Fruit fly (Drosophila melanogaster) whole organism, embryonic: Measurements from ENCODE around the gene CCDC53.

Source experiments
- Atf6 ChIP-seq: fragments of 200-800 bp; sonication (Bioruptor generic); IDR thresholded peaks from 2 replicates; pipeline ENCODE4 v1.3.6; 2022; ENCODE audit warnings: missing biosample characterization, missing genetic modification characterization
- B-H2 ChIP-seq: fragments of 200-800 bp; sonication (Bioruptor generic); optimal IDR thresholded peaks from 2 replicates; lab custom pipeline; 2018; ENCODE audit warnings: missing biosample characterization, mild to moderate bottlenecking, missing genetic modification characterization
- Bdp1 ChIP-seq: fragments of 200-800 bp; sonication (Bioruptor generic); optimal IDR thresholded peaks from 3 replicates; lab custom pipeline; 2016; ENCODE audit warnings: missing biosample characterization, missing genetic modification characterization
- CG10209 ChIP-seq: fragments of 200-800 bp; sonication (Bioruptor generic); optimal IDR thresholded peaks from 3 replicates; lab custom pipeline; 2017; ENCODE audit warnings: missing biosample characterization, mild to moderate bottlenecking, missing genetic modification characterization, missing genetic modification reagents
- CG10543 ChIP-seq: fragments of 200-800 bp; sonication (Bioruptor generic); optimal IDR thresholded peaks from 3 replicates; lab custom pipeline; 2017; ENCODE audit warnings: missing biosample characterization, mild to moderate bottlenecking, missing genetic modification characterization, moderate library complexity
- CG10959 ChIP-seq: fragments of 200-800 bp; sonication (Bioruptor generic); IDR thresholded peaks from 2 replicates; pipeline ENCODE4 v1.3.6; 2022; ENCODE audit warnings: missing biosample characterization, missing genetic modification characterization
- CG11398 ChIP-seq: fragments of 200-800 bp; sonication (Bioruptor generic); optimal IDR thresholded peaks from 2 replicates; lab custom pipeline; 2016; ENCODE audit warnings: missing biosample characterization, missing genetic modification characterization
- CG13287 ChIP-seq: fragments of 200-800 bp; sonication (Bioruptor generic); IDR thresholded peaks from 2 replicates; pipeline ENCODE4 v1.3.6; 2022; ENCODE audit warnings: missing biosample characterization, missing genetic modification characterization; ENCODE audit not compliant: partially characterized antibody
- CG14014 ChIP-seq: fragments of 200-800 bp; sonication (Bioruptor generic); IDR thresholded peaks from 2 replicates; pipeline ENCODE4 v1.3.6; 2022; ENCODE audit warnings: missing biosample characterization, missing genetic modification characterization
- CG17568 ChIP-seq: fragments of 200-800 bp; sonication (Bioruptor generic); optimal IDR thresholded peaks from 2 replicates; lab custom pipeline; 2018; ENCODE audit warnings: missing biosample characterization, mild to moderate bottlenecking, missing genetic modification characterization, moderate library complexity
- CG17802 ChIP-seq: fragments of 200-800 bp; sonication (Bioruptor generic); optimal IDR thresholded peaks from 2 replicates; lab custom pipeline; 2018; ENCODE audit warnings: missing biosample characterization, mild to moderate bottlenecking, missing genetic modification characterization, moderate library complexity
- CG18764 ChIP-seq: fragments of 200-800 bp; sonication (Bioruptor generic); optimal IDR thresholded peaks from 3 replicates; lab custom pipeline; 2016; ENCODE audit warnings: missing biosample characterization, missing genetic modification characterization
- CG2120 ChIP-seq: fragments of 200-800 bp; sonication (Bioruptor generic); optimal IDR thresholded peaks from 3 replicates; lab custom pipeline; 2016; ENCODE audit warnings: missing biosample characterization, missing genetic modification characterization
- CG2875 ChIP-seq: fragments of 200-800 bp; sonication (Bioruptor generic); optimal IDR thresholded peaks from 2 replicates; lab custom pipeline; 2017; ENCODE audit warnings: missing biosample characterization, mild to moderate bottlenecking, missing genetic modification characterization, missing genetic modification reagents
- CG4854 ChIP-seq: fragments of 200-800 bp; sonication (Bioruptor generic); optimal IDR thresholded peaks from 2 replicates; lab custom pipeline; 2016; ENCODE audit warnings: missing biosample characterization, missing genetic modification characterization, inconsistent platforms
- CG5245 ChIP-seq: fragments of 200-800 bp; sonication (Bioruptor generic); optimal IDR thresholded peaks from 3 replicates; lab custom pipeline; 2016; ENCODE audit warnings: missing biosample characterization, missing genetic modification characterization
- CG6175 ChIP-seq: fragments of 200-800 bp; sonication (Bioruptor generic); IDR thresholded peaks from 3 replicates; pipeline ENCODE4 v1.3.6; 2022; ENCODE audit warnings: missing biosample characterization, missing genetic modification characterization
- CG6254 ChIP-seq: fragments of 200-800 bp; sonication (Bioruptor generic); optimal IDR thresholded peaks from 3 replicates; lab custom pipeline; 2017; ENCODE audit warnings: mild to moderate bottlenecking, missing biosample characterization, missing genetic modification reagents, missing genetic modification characterization
- CG6654 ChIP-seq: fragments of 200-800 bp; sonication (Bioruptor generic); optimal IDR thresholded peaks from 2 replicates; lab custom pipeline; 2017; ENCODE audit warnings: missing biosample characterization, mild to moderate bottlenecking, missing genetic modification characterization
- CG6791 ChIP-seq: fragments of 200-800 bp; sonication (Bioruptor generic); IDR thresholded peaks from 3 replicates; pipeline ENCODE4 v1.3.6; 2022; ENCODE audit warnings: missing biosample characterization, missing genetic modification characterization; ENCODE audit not compliant: partially characterized antibody
- CG6854 ChIP-seq: fragments of 200-800 bp; sonication (Bioruptor generic); optimal IDR thresholded peaks from 3 replicates; lab custom pipeline; 2017; ENCODE audit warnings: missing biosample characterization, mild to moderate bottlenecking, missing genetic modification characterization
- CG8924 ChIP-seq: fragments of 200-800 bp; optimal IDR thresholded peaks from 3 replicates; lab custom pipeline; 2019; ENCODE audit warnings: missing biosample characterization, mild to moderate bottlenecking, missing genetic modification characterization, moderate library complexity
- CG9437 ChIP-seq: fragments of 200-800 bp; sonication (Bioruptor generic); optimal IDR thresholded peaks from 2 replicates; lab custom pipeline; 2018; ENCODE audit warnings: missing biosample characterization, mild to moderate bottlenecking, missing genetic modification characterization
- CG9609 ChIP-seq: fragments of 200-800 bp; sonication (Bioruptor generic); optimal IDR thresholded peaks from 3 replicates; lab custom pipeline; 2016; ENCODE audit warnings: missing biosample characterization, missing genetic modification characterization
- CTCF ChIP-seq: fragments of 200-800 bp; sonication (Bioruptor generic); optimal IDR thresholded peaks from 2 replicates; lab custom pipeline; 2017; ENCODE audit warnings: missing biosample characterization, mild to moderate bottlenecking, missing genetic modification characterization, moderate library complexity
- CrebB ChIP-seq: fragments of 200-800 bp; sonication (Bioruptor generic); optimal IDR thresholded peaks from 3 replicates; lab custom pipeline; 2018; ENCODE audit warnings: missing biosample characterization, mild to moderate bottlenecking, missing genetic modification characterization
- H2.0 ChIP-seq: fragments of 200-800 bp; sonication (Bioruptor generic); IDR thresholded peaks from 2 replicates; pipeline ENCODE4 v1.3.6; 2022; ENCODE audit warnings: missing biosample characterization, missing genetic modification characterization
- HLHmδ ChIP-seq: fragments of 200-800 bp; sonication (Bioruptor generic); optimal IDR thresholded peaks from 2 replicates; lab custom pipeline; 2018; ENCODE audit warnings: missing biosample characterization, mild to moderate bottlenecking, missing genetic modification characterization, moderate library complexity
- Oli ChIP-seq: fragments of 200-800 bp; sonication (Bioruptor generic); optimal IDR thresholded peaks from 2 replicates; lab custom pipeline; 2018; ENCODE audit warnings: missing biosample characterization, mild to moderate bottlenecking, missing genetic modification characterization, moderate library complexity
- Poxn ChIP-seq: fragments of 200-800 bp; sonication (Bioruptor generic); IDR thresholded peaks from 2 replicates; pipeline ENCODE4 v1.3.6; 2022; ENCODE audit warnings: missing biosample characterization, missing genetic modification characterization
- Ravus ChIP-seq: fragments of 200-800 bp; sonication (Bioruptor generic); IDR thresholded peaks from 2 replicates; pipeline ENCODE4 v1.3.6; 2022; ENCODE audit warnings: missing biosample characterization, missing genetic modification characterization
- Trl ChIP-seq, 3 experiments: fragments of >200 bp in 2 of 3; fragments of 200-800 bp in 1 of 3; sonication (Bioruptor generic) in 1 of 3; optimal IDR thresholded peaks; 2 replicates in 1 of 3; 3 replicates in 2 of 3; lab custom pipeline; 2016 to 2017; ENCODE audit warnings: missing biosample characterization in 1 of 3, missing genetic modification characterization in 1 of 3
- YL-1 ChIP-seq: fragments of 200-800 bp; sonication (Bioruptor generic); optimal IDR thresholded peaks from 3 replicates; lab custom pipeline; 2017; ENCODE audit warnings: missing biosample characterization, mild to moderate bottlenecking, missing genetic modification characterization
- al ChIP-seq: fragments of 200-800 bp; sonication (Bioruptor generic); IDR thresholded peaks from 2 replicates; pipeline ENCODE4 v1.3.6; 2022; ENCODE audit warnings: missing biosample characterization, missing genetic modification characterization
- ara ChIP-seq: fragments of 200-800 bp; sonication (Bioruptor generic); IDR thresholded peaks from 2 replicates; pipeline ENCODE4 v1.3.6; 2022; ENCODE audit warnings: missing biosample characterization, missing genetic modification characterization
- bbx ChIP-seq: fragments of 200-800 bp; sonication (Bioruptor generic); IDR thresholded peaks from 2 replicates; pipeline ENCODE4 v1.3.6; 2022; ENCODE audit warnings: missing biosample characterization, missing genetic modification characterization; ENCODE audit not compliant: partially characterized antibody
- cato ChIP-seq: fragments of 200-800 bp; sonication (Bioruptor generic); optimal IDR thresholded peaks from 2 replicates; lab custom pipeline; 2016; ENCODE audit warnings: missing biosample characterization, missing genetic modification characterization, borderline replicate concordance
- dimm ChIP-seq: fragments of 200-800 bp; sonication (Bioruptor generic); IDR thresholded peaks from 2 replicates; pipeline ENCODE4 v1.3.6; 2022; ENCODE audit warnings: missing biosample characterization, missing genetic modification characterization
- emc ChIP-seq: fragments of 200-800 bp; sonication (Bioruptor generic); optimal IDR thresholded peaks from 2 replicates; lab custom pipeline; 2016; ENCODE audit warnings: missing biosample characterization, missing genetic modification characterization
- eve ChIP-seq, 2 experiments: fragments of >200 bp; optimal IDR thresholded peaks; 2 replicates each; lab custom pipeline; 2017; ENCODE audit warnings: missing biosample characterization in 2 of 2, missing genetic modification characterization in 2 of 2
- ewg ChIP-seq: fragments of 200-800 bp; sonication (Bioruptor generic); optimal IDR thresholded peaks from 3 replicates; lab custom pipeline; 2017; ENCODE audit warnings: mild to moderate bottlenecking, missing biosample characterization, missing genetic modification reagents, missing genetic modification characterization
- fd102C ChIP-seq: fragments of 200-800 bp; sonication (Bioruptor generic); optimal IDR thresholded peaks from 2 replicates; lab custom pipeline; 2018; ENCODE audit warnings: missing biosample characterization, mild to moderate bottlenecking, missing genetic modification characterization, moderate library complexity
- fru ChIP-seq: fragments of >200 bp; optimal IDR thresholded peaks from 2 replicates; lab custom pipeline; 2017
- insv ChIP-seq, 2 experiments: fragments of 200-800 bp; sonication (Bioruptor generic); optimal IDR thresholded peaks; 3 replicates each; lab custom pipeline; 2016 to 2018; ENCODE audit warnings: missing biosample characterization in 2 of 2, missing genetic modification characterization in 2 of 2
- knrl ChIP-seq: fragments of 200-800 bp; sonication (Bioruptor generic); IDR thresholded peaks from 3 replicates; pipeline ENCODE4 v1.3.6; 2022; ENCODE audit warnings: missing biosample characterization, missing genetic modification characterization; ENCODE audit not compliant: partially characterized antibody
- lilli ChIP-seq: fragments of 200-800 bp; sonication (Bioruptor generic); optimal IDR thresholded peaks from 3 replicates; lab custom pipeline; 2016; ENCODE audit warnings: missing biosample characterization, missing genetic modification characterization
- luna ChIP-seq: fragments of 200-800 bp; sonication (Bioruptor generic); optimal IDR thresholded peaks from 2 replicates; lab custom pipeline; 2016; ENCODE audit warnings: missing biosample characterization, missing genetic modification characterization
- otp ChIP-seq: fragments of 200-800 bp; sonication (Bioruptor generic); IDR thresholded peaks from 3 replicates; pipeline ENCODE4, ENCODE4 v1.3.6; 2022; ENCODE audit warnings: missing biosample characterization, missing genetic modification characterization
- psq ChIP-seq: fragments of 200-800 bp; sonication (Bioruptor generic); optimal IDR thresholded peaks from 2 replicates; lab custom pipeline; 2017; ENCODE audit warnings: missing biosample characterization, missing genetic modification characterization
- sd ChIP-seq: fragments of 200-800 bp; sonication (Bioruptor generic); optimal IDR thresholded peaks from 3 replicates; lab custom pipeline; 2018; ENCODE audit warnings: missing biosample characterization, mild to moderate bottlenecking, missing genetic modification characterization, moderate library complexity
- sima ChIP-seq: fragments of 200-800 bp; sonication (Bioruptor generic); optimal IDR thresholded peaks from 2 replicates; lab custom pipeline; 2016; ENCODE audit warnings: missing biosample characterization, missing genetic modification characterization
- tin ChIP-seq: fragments of 200-800 bp; sonication (Bioruptor generic); optimal IDR thresholded peaks from 3 replicates; lab custom pipeline; 2016; ENCODE audit warnings: missing biosample characterization, missing genetic modification characterization
- z ChIP-seq: fragments of 200-800 bp; sonication (Bioruptor generic); IDR thresholded peaks from 3 replicates; pipeline ENCODE4 v1.3.6; 2022; ENCODE audit warnings: missing biosample characterization, missing genetic modification characterization

CCDC53 gene

DNA sequence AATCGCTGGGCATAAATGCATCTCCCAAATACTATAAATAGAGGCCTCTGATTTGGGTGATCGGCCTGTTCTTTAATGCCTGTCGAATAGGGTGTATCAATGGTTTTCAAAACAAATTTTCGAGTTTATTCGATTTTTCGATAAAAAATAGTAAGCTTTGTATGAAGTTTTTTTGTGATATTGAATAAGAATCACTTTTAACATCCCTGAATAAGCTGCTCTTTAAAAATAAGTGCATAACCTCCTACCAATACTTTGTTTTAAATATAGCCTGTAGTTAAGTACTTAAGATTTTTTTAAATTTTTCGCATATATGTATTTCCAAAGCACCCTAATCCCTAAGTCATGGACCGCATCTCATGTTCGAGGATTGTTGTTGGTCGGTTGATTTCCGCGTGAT, 39.7 kb downstream of the CCDC53 start:
- TF ChIP-seq CG10959 (no peak), CG2120 (GFP tag; lab: Kevin White, UChicago) (no peak), CG9609 (no peak), cato (GFP tag; lab: Kevin White, UChicago) (no peak), tin (no peak), Oli (tag; lab: Kevin White, UChicago) (peak; percentile 32), fru (lab: Kevin White, UChicago) (no peak), CG6175 (GFP tag; lab: Robert Waterston, UW) (no peak), CG6254 (GFP tag; lab: Kevin White, UChicago) (no peak), CG4854 (GFP tag; lab: Kevin White, UChicago) (no peak), Ravus (GFP tag; lab: Robert Waterston, UW) (no peak), CG18764 (GFP tag; lab: Kevin White, UChicago) (no peak), Poxn (GFP tag; lab: Robert Waterston, UW) (no peak), CG6854 (no peak), knrl (GFP tag; lab: Robert Waterston, UW) (no peak), CG11398 (no peak), H2.0 (GFP tag; lab: Robert Waterston, UW) (no peak), YL-1 (no peak), CG9437 (GFP tag; lab: Kevin White, UChicago) (peak; percentile 8), CG17568 (GFP tag; lab: Kevin White, UChicago) (no peak), B-H2 (GFP tag; lab: Kevin White, UChicago) (no peak), luna (GFP tag; lab: Kevin White, UChicago) (no peak), sima (GFP tag; lab: Kevin White, UChicago) (no peak), ara (GFP tag; lab: Robert Waterston, UW) (no peak), bbx (no peak), CrebB (tag; lab: Kevin White, UChicago) (no peak), CG6791 (no peak), Bdp1 (GFP tag; lab: Kevin White, UChicago) (no peak), emc (no peak), al (GFP tag; lab: Robert Waterston, UW) (no peak), CTCF (no peak), z (GFP tag; lab: Robert Waterston, UW) (no peak), CG6654 (no peak), eve (GFP tag; optimal IDR thresholded peaks at IDR 0.05; lab: Kevin White, UChicago) (no peak), ewg (GFP tag; lab: Kevin White, UChicago) (peak; percentile 25), Trl (optimal IDR thresholded peaks at IDR 0.05; lab: Kevin White, UChicago) (no peak), Trl (GFP tag; optimal IDR thresholded peaks at IDR 0.05; lab: Kevin White, UChicago) (no peak), CG13287 (GFP tag; lab: Robert Waterston, UW) (no peak), CG5245 (GFP tag; lab: Kevin White, UChicago) (no peak), lilli (GFP tag; lab: Kevin White, UChicago) (no peak), CG10543 (GFP tag; lab: Kevin White, UChicago) (no peak), fd102C (no peak), sd (tag; lab: Kevin White, UChicago) (no peak), HLHmδ (no peak), otp (GFP tag; lab: Robert Waterston, UW) (no peak), dimm (GFP tag; lab: Robert Waterston, UW) (no peak), insv (GFP tag; optimal IDR thresholded peaks at IDR 0.05; lab: Kevin White, UChicago) (no peak), Atf6 (no peak), psq (GFP tag; lab: Kevin White, UChicago) (no peak), CG14014 (GFP tag; lab: Robert Waterston, UW) (no peak), CG2875 (peak; percentile 41), CG10209 (GFP tag; lab: Kevin White, UChicago) (no peak), CG17802 (tag; lab: Kevin White, UChicago) (no peak), CG8924 (tag; lab: Kevin White, UChicago) (peak; percentile 67)
